Fruit fly (Drosophila melanogaster) whole organism, pupa: ENCODE data around the gene CG42375.

Source experiments
- CG14655 ChIP-seq: fragments of 200-800 bp; sonication (Bioruptor generic); optimal IDR thresholded peaks from 3 replicates; lab custom pipeline; 2017; ENCODE audit warnings: mild to moderate bottlenecking, missing biosample characterization, missing genetic modification reagents, missing genetic modification characterization
- CG17806 ChIP-seq: fragments of 200-800 bp; sonication (Bioruptor generic); optimal IDR thresholded peaks from 2 replicates; lab custom pipeline; 2018; ENCODE audit warnings: missing biosample characterization, mild to moderate bottlenecking, missing genetic modification characterization, moderate library complexity
- CG32121 ChIP-seq: fragments of 200-800 bp; sonication (Bioruptor generic); IDR thresholded peaks from 2 replicates; pipeline ENCODE4 v1.3.6; 2022; ENCODE audit warnings: missing biosample characterization, missing genetic modification characterization
- CG4496 ChIP-seq: fragments of 200-800 bp; sonication (Bioruptor generic); IDR thresholded peaks from 3 replicates; pipeline ENCODE4 v1.3.6; 2022; ENCODE audit warnings: missing biosample characterization, missing genetic modification characterization
- CG8159 ChIP-seq: fragments of 200-800 bp; sonication (Bioruptor generic); optimal IDR thresholded peaks from 3 replicates; lab custom pipeline; 2018; ENCODE audit warnings: missing biosample characterization, mild to moderate bottlenecking, missing genetic modification characterization, moderate library complexity
- CG8301 ChIP-seq: fragments of 200-800 bp; sonication (Bioruptor generic); optimal IDR thresholded peaks from 2 replicates; lab custom pipeline; 2018; ENCODE audit warnings: missing biosample characterization, mild to moderate bottlenecking, missing genetic modification characterization
- CG9948 ChIP-seq: fragments of 200-800 bp; sonication (Bioruptor generic); optimal IDR thresholded peaks from 2 replicates; lab custom pipeline; 2018; ENCODE audit warnings: missing biosample characterization, mild to moderate bottlenecking, missing genetic modification characterization, moderate library complexity
- D1 ChIP-seq: fragments of 200-800 bp; sonication (Bioruptor generic); optimal IDR thresholded peaks from 2 replicates; lab custom pipeline; 2018; ENCODE audit warnings: missing biosample characterization, mild to moderate bottlenecking, missing genetic modification characterization, moderate library complexity
- EcR ChIP-seq: fragments of 200-800 bp; sonication (Bioruptor generic); optimal IDR thresholded peaks from 3 replicates; lab custom pipeline; 2019; ENCODE audit warnings: missing biosample characterization, missing genetic modification characterization, mild to moderate bottlenecking, moderate library complexity, missing genetic modification reagents
- Pif1B ChIP-seq: fragments of 200-800 bp; sonication (Bioruptor generic); optimal IDR thresholded peaks from 3 replicates; lab custom pipeline; 2016; ENCODE audit warnings: missing biosample characterization, missing genetic modification characterization
- gl ChIP-seq: fragments of 200-800 bp; sonication (Bioruptor generic); optimal IDR thresholded peaks from 2 replicates; lab custom pipeline; 2018; ENCODE audit warnings: missing biosample characterization, mild to moderate bottlenecking, missing genetic modification characterization
- rn ChIP-seq: fragments of 200-800 bp; sonication (Bioruptor generic); IDR thresholded peaks from 2 replicates; pipeline ENCODE4 v1.3.6; 2022; ENCODE audit warnings: missing biosample characterization, missing genetic modification characterization

dm6 chr3R:13811737-13812136, 32.3 kb downstream of the CG42375 start:
- TF ChIP-seq CG32121 (GFP tag; lab: Robert Waterston, UW) (no peak), CG4496 (GFP tag; lab: Robert Waterston, UW) (no peak), CG14655 (GFP tag; lab: Kevin White, UChicago) (no peak), rn (GFP tag; lab: Robert Waterston, UW) (no peak), gl (tag; lab: Kevin White, UChicago) (no peak), CG9948 (tag; lab: Kevin White, UChicago) (no peak), CG17806 (tag; lab: Kevin White, UChicago) (no peak), EcR (GFP tag; lab: Kevin White, UChicago) (no peak), CG8159 (no peak), D1 (tag; lab: Kevin White, UChicago) (no peak), Pif1B (GFP tag; lab: Kevin White, UChicago) (no peak), CG8301 (tag; lab: Kevin White, UChicago) (no peak)
